Fruit fly (Drosophila melanogaster): ENCODE results near the gene Ama.

Ama gene

DNA sequence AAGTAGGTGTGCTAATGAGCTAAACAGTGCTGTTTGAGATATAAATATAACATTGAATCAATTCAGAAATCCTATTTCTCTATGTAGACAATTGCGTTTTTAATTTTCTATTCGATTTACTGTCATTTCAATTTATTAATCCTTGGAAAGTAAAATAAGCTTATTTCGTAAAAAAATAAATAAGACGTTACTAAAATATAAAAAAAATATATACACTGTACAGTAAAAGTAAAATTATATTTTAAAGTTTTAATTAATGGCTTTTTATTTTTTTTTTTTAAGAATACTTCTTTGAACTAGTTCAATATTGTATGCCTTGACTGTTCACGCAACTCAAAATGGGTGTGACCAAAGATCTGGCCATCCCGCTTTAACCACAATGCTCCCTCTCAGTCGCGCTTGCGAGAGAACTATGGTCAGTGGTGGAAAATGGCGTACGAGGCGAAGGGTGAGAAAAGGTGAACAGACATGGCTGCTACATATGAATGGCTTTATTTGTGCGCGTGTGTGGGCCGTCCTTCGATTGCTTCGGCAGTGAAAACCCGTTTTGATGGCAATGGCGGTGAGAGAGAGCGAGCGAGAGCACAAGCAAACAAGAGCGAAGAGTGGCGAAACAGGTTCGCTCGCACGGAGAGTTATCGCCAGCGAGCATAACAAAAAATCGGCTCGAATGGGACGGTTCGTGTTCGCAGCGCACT lies 28.9 kb downstream of the Ama start, which contains the start of gene Dfd (continued):
- no peak for TF ChIP-seq CG8281 (tag; optimal IDR thresholded peaks at IDR 0.05)
- no peak for TF ChIP-seq Gug (GFP tag; IDR thresholded peaks at IDR 0.05)
- no peak for TF ChIP-seq btn (GFP tag; optimal IDR thresholded peaks at IDR 0.05)
- peak; percentile 37; the same call in 1 of the 3 replicates for TF ChIP-seq z (GFP tag; IDR thresholded peaks at IDR 0.05)
- peak; percentile 42 for TF ChIP-seq CG13775 (GFP tag; optimal IDR thresholded peaks at IDR 0.05)
- TF ChIP-seq pb (GFP tag; optimal IDR thresholded peaks at IDR 0.05), result peak; percentile 6
- TF ChIP-seq Deaf1 (tag; optimal IDR thresholded peaks at IDR 0.05), result peak; percentile 84
- peak; percentile 56 for TF ChIP-seq Nf-YA (GFP tag; IDR thresholded peaks at IDR 0.05)
- TF ChIP-seq HLHmδ (GFP tag; optimal IDR thresholded peaks at IDR 0.05), result no peak
- TF ChIP-seq CG30403 (GFP tag; optimal IDR thresholded peaks at IDR 0.05), result peak; percentile 53
- no peak for TF ChIP-seq Doc3 (GFP tag; IDR thresholded peaks at IDR 0.05; ENCODE audit: partially characterized antibody)
- TF ChIP-seq twi (tag; optimal IDR thresholded peaks at IDR 0.05), result peak; percentile 84
- no peak for TF ChIP-seq CG18011 (GFP tag; optimal IDR thresholded peaks at IDR 0.05)
- TF ChIP-seq en (GFP tag; optimal IDR thresholded peaks at IDR 0.05), result no peak
- no peak for TF ChIP-seq Atf3 (GFP tag; optimal IDR thresholded peaks at IDR 0.05)
- TF ChIP-seq seq (GFP tag; IDR thresholded peaks at IDR 0.05), result peak; percentile 97
- TF ChIP-seq dimm (GFP tag; IDR thresholded peaks at IDR 0.05), result no peak
- TF ChIP-seq CG18262 (tag; optimal IDR thresholded peaks at IDR 0.05), result peak; percentile 60
- no peak for TF ChIP-seq dm (GFP tag; optimal IDR thresholded peaks at IDR 0.05)
- TF ChIP-seq CG11085 (GFP tag; IDR thresholded peaks at IDR 0.05), result no peak
- no peak for TF ChIP-seq peb (GFP tag; IDR thresholded peaks at IDR 0.05)
- no peak for TF ChIP-seq wek (GFP tag; optimal IDR thresholded peaks at IDR 0.05)
- TF ChIP-seq MTF-1 (GFP tag; optimal IDR thresholded peaks at IDR 0.05; ENCODE audit: borderline replicate concordance), result no peak
- peak; percentile 61; the same call in 2 of the 3 replicates for TF ChIP-seq tgo (GFP tag; IDR thresholded peaks at IDR 0.05)
- peak in 1 of 3 experiments; percentile 75 for TF ChIP-seq lola (GFP tag; optimal IDR thresholded peaks at IDR 0.05)
- TF ChIP-seq dmrt11E (tag; optimal IDR thresholded peaks at IDR 0.05), result peak; percentile 78
- TF ChIP-seq Hsf (GFP tag; optimal IDR thresholded peaks at IDR 0.05), result no peak
- TF ChIP-seq CG17912 (GFP tag; optimal IDR thresholded peaks at IDR 0.05), result peak; percentile 48
- no peak for TF ChIP-seq CG9817 (tag; optimal IDR thresholded peaks at IDR 0.05)
- no peak for TF ChIP-seq CG8089 (GFP tag; optimal IDR thresholded peaks at IDR 0.05)
- peak; percentile 48 for TF ChIP-seq CG17385 (GFP tag; optimal IDR thresholded peaks at IDR 0.05)
- no peak for TF ChIP-seq chif (GFP tag; optimal IDR thresholded peaks at IDR 0.05)
- peak; percentile 76 for TF ChIP-seq row (GFP tag; IDR thresholded peaks at IDR 0.05)
- peak; percentile 83 for TF ChIP-seq gsb-n (tag; optimal IDR thresholded peaks at IDR 0.05)
- 0 out of 2 replicates have a peak, but pooled peaks have one; percentile 33 for TF ChIP-seq CG31224 (GFP tag; IDR thresholded peaks at IDR 0.05)
- TF ChIP-seq disco-r (GFP tag; optimal IDR thresholded peaks at IDR 0.05), result no peak
- no peak for TF ChIP-seq Ssrp (tag; optimal IDR thresholded peaks at IDR 0.05)
- TF ChIP-seq tin (GFP tag; optimal IDR thresholded peaks at IDR 0.05), result peak; percentile 26
- no peak for TF ChIP-seq CG11504 (tag; optimal IDR thresholded peaks at IDR 0.05)
- no peak for TF ChIP-seq CG4404 (GFP tag; IDR thresholded peaks at IDR 0.05)
- peak in 1 of 2 experiments; percentile 52 for TF ChIP-seq dpn (GFP tag; optimal IDR thresholded peaks at IDR 0.05)
- TF ChIP-seq CG15514 (GFP tag; optimal IDR thresholded peaks at IDR 0.05), result peak; percentile 97
- no peak for TF ChIP-seq lbe (GFP tag; optimal IDR thresholded peaks at IDR 0.05)
- no peak for TF ChIP-seq p53 (GFP tag; optimal IDR thresholded peaks at IDR 0.05)
- peak; percentile 64 for TF ChIP-seq Sox100B (GFP tag; optimal IDR thresholded peaks at IDR 0.05)
- TF ChIP-seq Hr3 (GFP tag; optimal IDR thresholded peaks at IDR 0.05), result peak; percentile 49
- peak in 1 of 2 experiments; percentile 87 for TF ChIP-seq tll (GFP tag; optimal IDR thresholded peaks at IDR 0.05)
- TF ChIP-seq kay (GFP tag; optimal IDR thresholded peaks at IDR 0.05), result no peak
- no peak for TF ChIP-seq BtbVII (GFP tag; optimal IDR thresholded peaks at IDR 0.05)

Measured in whole organism, embryonic.